Worm (Caenorhabditis elegans) whole organism, L4 larva: ENCODE results near the gene nep-15.

Source experiments
- T20F7.1 ChIP-seq: fragments of 200-800 bp; sonication (Bioruptor generic); optimal IDR thresholded peaks from 2 replicates; lab custom pipeline; 2018; ENCODE audit warnings: mild to moderate bottlenecking, missing genetic modification characterization, missing compliant biosample characterization
- arid-1 ChIP-seq: fragments of 200-800 bp; sonication (Bioruptor generic); conservative IDR thresholded peaks from 2 replicates; pipeline ENCODE4 v1.3.6; 2022; ENCODE audit warnings: missing genetic modification reagents, missing genetic modification characterization, missing compliant biosample characterization
- daf-12 ChIP-seq: fragments of 150-350 bp; optimal IDR thresholded peaks from 2 replicates; lab custom pipeline; 2014; ENCODE audit warnings: missing biosample characterization, missing genetic modification reagents, missing genetic modification characterization
- egl-27 ChIP-seq: sonication (generic microtip); optimal IDR thresholded peaks from 3 replicates; lab custom pipeline; 2017; ENCODE audit warnings: missing biosample characterization, missing genetic modification reagents, missing genetic modification characterization
- nhr-237 ChIP-seq: sonication (generic microtip); optimal IDR thresholded peaks from 2 replicates; lab custom pipeline; 2017; ENCODE audit warnings: missing biosample characterization, missing genetic modification characterization
- nhr-77 ChIP-seq: fragments of 150-350 bp; optimal IDR thresholded peaks from 2 replicates; lab custom pipeline; 2014; ENCODE audit warnings: missing biosample characterization, missing genetic modification characterization
- pqm-1 ChIP-seq: sonication (generic microtip); optimal IDR thresholded peaks from 2 replicates; lab custom pipeline; 2017; ENCODE audit warnings: missing biosample characterization, missing genetic modification characterization
- set-16 ChIP-seq: fragments of 200-800 bp; sonication (Bioruptor generic); IDR thresholded peaks from 2 replicates; pipeline ENCODE4 v1.3.6; 2022; ENCODE audit warnings: missing genetic modification reagents, missing genetic modification characterization, missing compliant biosample characterization
- unc-130 ChIP-seq: sonication (generic microtip); optimal IDR thresholded peaks from 2 replicates; lab custom pipeline; 2016; ENCODE audit warnings: missing genetic modification reagents, missing genetic modification characterization, missing compliant biosample characterization
- zag-1 ChIP-seq: fragments of 150-350 bp; optimal IDR thresholded peaks from 2 replicates; lab custom pipeline; 2014; ENCODE audit warnings: missing biosample characterization, missing genetic modification characterization

DNA sequence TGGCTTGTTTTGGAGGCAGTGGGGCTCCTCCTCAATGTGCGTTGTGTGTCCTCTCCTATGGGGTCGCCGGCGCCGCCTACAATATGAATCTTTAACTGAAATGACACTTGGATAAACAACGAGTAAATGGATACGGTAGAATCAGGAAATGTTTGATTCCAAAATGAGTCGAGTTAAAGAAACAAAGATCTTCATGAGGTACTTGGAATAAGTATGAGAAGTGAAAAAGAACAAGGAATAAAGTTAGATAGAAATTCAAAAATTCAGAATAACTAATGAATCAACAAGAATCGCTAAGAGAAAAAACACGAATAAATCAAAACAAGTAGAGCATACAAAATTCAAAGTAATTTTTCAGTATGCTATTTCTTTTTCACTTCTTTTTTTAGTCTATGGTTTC lies 21.0 kb upstream of the nep-15 start, which contains the start of gene npr-28:
- TF ChIP-seq T20F7.1 (GFP tag; lab: Kevin White, UChicago) (no peak), zag-1 (tag; lab: Kevin White, UChicago) (no peak), daf-12 (tag; lab: Kevin White, UChicago) (no peak), pqm-1 (tag; lab: Kevin White, UChicago) (no peak), arid-1 (no peak), set-16 (GFP tag; lab: Robert Waterston, UW) (no peak), egl-27 (no peak), unc-130 (GFP tag; lab: Kevin White, UChicago) (no peak), nhr-77 (no peak), nhr-237 (no peak)
